Worm (Caenorhabditis elegans): ENCODE measurements around the gene srh-8.

- TF ChIP-seq ces-1 (GFP tag; optimal IDR thresholded peaks at IDR 0.05) = no peak
- TF ChIP-seq zip-8 (tag; optimal IDR thresholded peaks at IDR 0.05) = no peak
- TF ChIP-seq mep-1 (tag; optimal IDR thresholded peaks at IDR 0.05) = no peak
- no peak for TF ChIP-seq elt-3 (tag; optimal IDR thresholded peaks at IDR 0.05)
Measured at ce11 chrV:3989070-3989469, 16.2 kb upstream of the srh-8 start, which contains the start of gene nlp-27.
